Fruit fly (Drosophila melanogaster): ENCODE results near the gene SK.

SK gene

dm6 chrX:5339970-5340369, at the start of gene SK:
Gene SK (plus strand): TSS chrX:5340236.
- TF ChIP-seq CG17801 (GFP tag; optimal IDR thresholded peaks at IDR 0.05; ENCODE audit: partially characterized antibody): no peak

- no peak for TF ChIP-seq CG17801 (GFP tag; optimal IDR thresholded peaks at IDR 0.05; ENCODE audit: partially characterized antibody)
Observed at dm6 chrX:5293141-5293540, 46.9 kb upstream of the SK start.

dm6 chrX:5295766-5296165, 44.3 kb upstream of the SK start, which contains the start of gene CG42749:
Gene CG42749 (plus strand): TSS chrX:5296066.
- no peak for TF ChIP-seq CG17801 (GFP tag; optimal IDR thresholded peaks at IDR 0.05; ENCODE audit: partially characterized antibody)

- no peak for TF ChIP-seq CG17801 (GFP tag; optimal IDR thresholded peaks at IDR 0.05; ENCODE audit: partially characterized antibody)
Observed at dm6 chrX:5299957-5300356, 40.1 kb upstream of the SK start.

- no peak for TF ChIP-seq CG17801 (GFP tag; optimal IDR thresholded peaks at IDR 0.05; ENCODE audit: partially characterized antibody)
Observed at dm6 chrX:5300623-5301283, 39.3 kb upstream of the SK start.

dm6 chrX:5305591-5305990, 34.4 kb upstream of the SK start, which contains the start of gene CG3323:
Gene CG3323 (minus strand): TSS chrX:5305691.
- TF ChIP-seq CG17801 (GFP tag; optimal IDR thresholded peaks at IDR 0.05; ENCODE audit: partially characterized antibody): no peak

- no peak for TF ChIP-seq CG17801 (GFP tag; optimal IDR thresholded peaks at IDR 0.05; ENCODE audit: partially characterized antibody)
Observed at dm6 chrX:5307317-5307716, 32.7 kb upstream of the SK start, which contains the start of gene CG17764. Gene CG17764 (minus strand): TSS chrX:5307417.

dm6 chrX:5308963-5309362, 31.1 kb upstream of the SK start, which contains the start of the genes Cdk7 and snf:
Gene Cdk7 (minus strand): TSS chrX:5308983.
Gene snf (plus strand): TSS chrX:5309242.
- TF ChIP-seq CG17801 (GFP tag; optimal IDR thresholded peaks at IDR 0.05; ENCODE audit: partially characterized antibody): peak; percentile 28

- peak; percentile 9 for TF ChIP-seq CG17801 (GFP tag; optimal IDR thresholded peaks at IDR 0.05; ENCODE audit: partially characterized antibody)
Observed at dm6 chrX:5311838-5312339, 28.1 kb upstream of the SK start, which contains the start of the genes TrxT and dhd. Gene TrxT (minus strand): TSS chrX:5311888. Gene dhd (plus strand): TSS chrX:5312171.

dm6 chrX:5312958-5313357, 27.1 kb upstream of the SK start, which contains the start of gene CG4198:
Gene CG4198 (plus strand): TSS chrX:5313258.
- TF ChIP-seq CG17801 (GFP tag; optimal IDR thresholded peaks at IDR 0.05; ENCODE audit: partially characterized antibody): no peak

dm6 chrX:5317170-5317569, 22.9 kb upstream of the SK start, which contains the start of the genes CG15930 and Sas10:
Gene CG15930 (minus strand): TSS chrX:5317295.
Gene Sas10 (plus strand): TSS chrX:5317409.
- TF ChIP-seq CG17801 (GFP tag; optimal IDR thresholded peaks at IDR 0.05; ENCODE audit: partially characterized antibody): no peak

- TF ChIP-seq CG17801 (GFP tag; optimal IDR thresholded peaks at IDR 0.05; ENCODE audit: partially characterized antibody): peak; percentile 49
Observed at dm6 chrX:5322459-5322883, 17.6 kb upstream of the SK start, which contains the start of gene Rnp4F. Gene Rnp4F (minus strand): TSS chrX:5322696.

dm6 chrX:5323636-5324035, 16.4 kb upstream of the SK start, which contains the start of gene Mcm3:
Gene Mcm3 (plus strand): TSS chrX:5323855.
- TF ChIP-seq CG17801 (GFP tag; optimal IDR thresholded peaks at IDR 0.05; ENCODE audit: partially characterized antibody): no peak

dm6 chrX:5329266-5329898, 10.7 kb upstream of the SK start, which contains the start of the genes CG3309 and XRCC1:
Gene CG3309 (minus strand): TSS chrX:5329347.
Gene XRCC1 (plus strand): TSS chrX:5329876.
- peak; percentile 39 for TF ChIP-seq CG17801 (GFP tag; optimal IDR thresholded peaks at IDR 0.05; ENCODE audit: partially characterized antibody)

dm6 chrX:5332259-5332862, 7.7 kb upstream of the SK start, which contains the start of gene CanB:
Gene CanB (plus strand): TSS chrX:5332499.
- TF ChIP-seq CG17801 (GFP tag; optimal IDR thresholded peaks at IDR 0.05; ENCODE audit: partially characterized antibody): no peak
